Fruit fly (Drosophila melanogaster) whole organism, embryonic: ENCODE data around the gene not.

Experiments used
- Atf6 ChIP-seq: fragments of 200-800 bp; sonication (Bioruptor generic); IDR thresholded peaks from 2 replicates; pipeline ENCODE4 v1.3.6; 2022; ENCODE audit warnings: missing biosample characterization, missing genetic modification characterization
- Awh ChIP-seq: fragments of 200-800 bp; sonication (Bioruptor generic); IDR thresholded peaks from 2 replicates; pipeline ENCODE4, ENCODE4 v1.3.6; 2022; ENCODE audit warnings: missing biosample characterization, missing genetic modification characterization
- B-H1 ChIP-seq: fragments of 200-800 bp; sonication (Bioruptor generic); IDR thresholded peaks from 3 replicates; pipeline ENCODE4 v1.3.6; 2022; ENCODE audit warnings: missing biosample characterization, missing genetic modification characterization
- CG10366 ChIP-seq: fragments of 200-800 bp; sonication (Bioruptor generic); IDR thresholded peaks from 2 replicates; pipeline ENCODE4 v1.3.6; 2022; ENCODE audit warnings: missing biosample characterization, missing genetic modification characterization
- CG10654 ChIP-seq: fragments of 200-800 bp; sonication (Bioruptor generic); optimal IDR thresholded peaks from 2 replicates; lab custom pipeline; 2016; ENCODE audit warnings: missing biosample characterization, missing genetic modification characterization
- CG12391 ChIP-seq: fragments of 200-800 bp; sonication (Bioruptor generic); optimal IDR thresholded peaks from 3 replicates; lab custom pipeline; 2018; ENCODE audit warnings: missing biosample characterization, mild to moderate bottlenecking, missing genetic modification characterization, moderate library complexity
- CG13287 ChIP-seq: fragments of 200-800 bp; sonication (Bioruptor generic); IDR thresholded peaks from 2 replicates; pipeline ENCODE4 v1.3.6; 2022; ENCODE audit warnings: missing biosample characterization, missing genetic modification characterization; ENCODE audit not compliant: partially characterized antibody
- CG13894 ChIP-seq: fragments of 200-800 bp; sonication (Bioruptor generic); optimal IDR thresholded peaks from 3 replicates; lab custom pipeline; 2018; ENCODE audit warnings: missing biosample characterization, mild to moderate bottlenecking, missing genetic modification characterization, moderate library complexity
- CG18619 ChIP-seq: fragments of 200-800 bp; sonication (Bioruptor generic); optimal IDR thresholded peaks from 3 replicates; lab custom pipeline; 2017; ENCODE audit warnings: missing biosample characterization, mild to moderate bottlenecking, missing genetic modification characterization
- CG2129 ChIP-seq: fragments of 200-800 bp; sonication (Bioruptor generic); IDR thresholded peaks from 2 replicates; pipeline ENCODE4 v1.3.6; 2022; ENCODE audit warnings: missing biosample characterization, missing genetic modification characterization; ENCODE audit not compliant: partially characterized antibody
- CG2889 ChIP-seq: fragments of 200-800 bp; sonication (Bioruptor generic); IDR thresholded peaks from 3 replicates; pipeline ENCODE4 v1.3.6; 2022; ENCODE audit warnings: missing biosample characterization, missing genetic modification characterization
- CG32532 ChIP-seq: fragments of 200-800 bp; sonication (Bioruptor generic); IDR thresholded peaks from 2 replicates; pipeline ENCODE4 v1.3.6; 2022; ENCODE audit warnings: missing biosample characterization, missing genetic modification characterization
- CG33213 ChIP-seq: fragments of 200-800 bp; sonication (Bioruptor generic); optimal IDR thresholded peaks from 3 replicates; lab custom pipeline; 2016; ENCODE audit warnings: missing biosample characterization, missing genetic modification characterization
- CG4360 ChIP-seq: fragments of 200-800 bp; sonication (Bioruptor generic); IDR thresholded peaks from 2 replicates; pipeline ENCODE4 v1.3.6; 2022; ENCODE audit warnings: missing biosample characterization, missing genetic modification characterization
- CG6272 ChIP-seq: fragments of 200-800 bp; sonication (Bioruptor generic); IDR thresholded peaks from 2 replicates; pipeline ENCODE4 v1.3.6; 2022; ENCODE audit warnings: missing biosample characterization, missing genetic modification characterization
- CG6813 ChIP-seq: fragments of 200-800 bp; sonication (Bioruptor generic); optimal IDR thresholded peaks from 2 replicates; lab custom pipeline; 2017; ENCODE audit warnings: missing biosample characterization, missing genetic modification characterization, mild to moderate bottlenecking, moderate library complexity, missing genetic modification reagents
- CG8388 ChIP-seq: fragments of 200-800 bp; sonication (Bioruptor generic); optimal IDR thresholded peaks from 2 replicates; lab custom pipeline; 2019; ENCODE audit warnings: missing biosample characterization, mild to moderate bottlenecking, missing genetic modification characterization, moderate library complexity
- CG9817 ChIP-seq: fragments of 200-800 bp; sonication (Bioruptor generic); optimal IDR thresholded peaks from 2 replicates; lab custom pipeline; 2018; ENCODE audit warnings: missing biosample characterization, mild to moderate bottlenecking, missing genetic modification characterization, moderate library complexity
- CoRest ChIP-seq: fragments of 200-800 bp; sonication (Bioruptor generic); optimal IDR thresholded peaks from 3 replicates; lab custom pipeline; 2018; ENCODE audit warnings: missing biosample characterization, mild to moderate bottlenecking, missing genetic modification characterization, moderate library complexity
- D ChIP-seq, 2 experiments: fragments of 200-800 bp in 1 of 2; fragments of >200 bp in 1 of 2; sonication (Bioruptor generic) in 1 of 2; optimal IDR thresholded peaks; 2 replicates in 1 of 2; 3 replicates in 1 of 2; lab custom pipeline; 2017; ENCODE audit warnings: mild to moderate bottlenecking in 1 of 2, missing biosample characterization in 1 of 2, missing genetic modification characterization in 1 of 2, missing genetic modification reagents in 1 of 2
- Dip2 ChIP-seq: fragments of 200-800 bp; sonication (Bioruptor generic); IDR thresholded peaks from 2 replicates; pipeline ENCODE4 v1.3.6; 2022; ENCODE audit warnings: missing biosample characterization, missing genetic modification characterization
- Dip3 ChIP-seq: fragments of 200-800 bp; sonication (Bioruptor generic); optimal IDR thresholded peaks from 3 replicates; lab custom pipeline; 2016; ENCODE audit warnings: missing biosample characterization, missing genetic modification characterization
- Dll ChIP-seq: fragments of 200-800 bp; sonication (Bioruptor generic); IDR thresholded peaks from 4 replicates; pipeline ENCODE4 v1.3.6; 2022; ENCODE audit warnings: missing biosample characterization, missing genetic modification characterization; ENCODE audit not compliant: partially characterized antibody
- E2f2 ChIP-seq: fragments of 200-800 bp; sonication (Bioruptor generic); IDR thresholded peaks from 2 replicates; pipeline ENCODE4 v1.3.6; 2022; ENCODE audit warnings: missing biosample characterization, missing genetic modification characterization
- Eip74EF ChIP-seq, 2 experiments: fragments of 200-800 bp in 1 of 2; fragments of >200 bp in 1 of 2; sonication (Bioruptor generic) in 1 of 2; optimal IDR thresholded peaks; 2 replicates each; lab custom pipeline; 2017 to 2019; ENCODE audit warnings: missing biosample characterization in 2 of 2, missing genetic modification characterization in 2 of 2, mild to moderate bottlenecking in 1 of 2, moderate library complexity in 1 of 2
- HLH4C ChIP-seq: fragments of 200-800 bp; sonication (Bioruptor generic); IDR thresholded peaks from 3 replicates; pipeline ENCODE4 v1.3.6; 2022; ENCODE audit warnings: missing biosample characterization, missing genetic modification characterization; ENCODE audit not compliant: partially characterized antibody
- HmgD ChIP-seq: fragments of 200-800 bp; sonication (Bioruptor generic); optimal IDR thresholded peaks from 3 replicates; lab custom pipeline; 2016; ENCODE audit warnings: missing biosample characterization, missing genetic modification characterization
- Meics ChIP-seq: fragments of 200-800 bp; sonication (Bioruptor generic); optimal IDR thresholded peaks from 2 replicates; lab custom pipeline; 2017; ENCODE audit warnings: missing biosample characterization, mild to moderate bottlenecking, missing genetic modification characterization
- Nf-YB ChIP-seq: fragments of 200-800 bp; sonication (Bioruptor generic); optimal IDR thresholded peaks from 3 replicates; lab custom pipeline; 2019; ENCODE audit warnings: missing biosample characterization, mild to moderate bottlenecking, missing genetic modification characterization, moderate library complexity
- Opbp ChIP-seq: fragments of 200-800 bp; sonication (Bioruptor generic); IDR thresholded peaks from 3 replicates; pipeline ENCODE4 v1.3.6; 2022; ENCODE audit warnings: missing biosample characterization, missing genetic modification characterization; ENCODE audit not compliant: partially characterized antibody
- PHDP ChIP-seq: fragments of 200-800 bp; sonication (Bioruptor generic); optimal IDR thresholded peaks from 3 replicates; lab custom pipeline; 2018; ENCODE audit warnings: missing biosample characterization, mild to moderate bottlenecking, missing genetic modification characterization, moderate library complexity
- Scr ChIP-seq: fragments of 200-800 bp; sonication (Bioruptor generic); IDR thresholded peaks from 2 replicates; pipeline ENCODE4 v1.3.6; 2022; ENCODE audit warnings: missing biosample characterization, missing genetic modification characterization; ENCODE audit not compliant: partially characterized antibody
- Side ChIP-seq: fragments of 200-800 bp; sonication (Bioruptor generic); optimal IDR thresholded peaks from 2 replicates; lab custom pipeline; 2016; ENCODE audit warnings: missing biosample characterization, missing genetic modification characterization
- Taf1 ChIP-seq: fragments of 200-800 bp; sonication (Bioruptor generic); IDR thresholded peaks from 2 replicates; pipeline ENCODE4 v1.3.6; 2022; ENCODE audit warnings: missing biosample characterization, missing genetic modification characterization
- Xrp1 ChIP-seq: fragments of 200-800 bp; sonication (Bioruptor generic); IDR thresholded peaks from 2 replicates; pipeline ENCODE4 v1.3.6; 2022; ENCODE audit warnings: missing biosample characterization, missing genetic modification characterization
- ash1 ChIP-seq: fragments of 200-800 bp; sonication (Bioruptor generic); optimal IDR thresholded peaks from 2 replicates; lab custom pipeline; 2018; ENCODE audit warnings: missing biosample characterization, mild to moderate bottlenecking, missing genetic modification characterization
- cad ChIP-seq: fragments of >200 bp; optimal IDR thresholded peaks from 2 replicates; lab custom pipeline; 2017; ENCODE audit warnings: missing biosample characterization, missing genetic modification characterization
- inv ChIP-seq: fragments of 200-800 bp; sonication (Bioruptor generic); IDR thresholded peaks from 2 replicates; pipeline ENCODE4 v1.3.6; 2022; ENCODE audit warnings: missing biosample characterization, missing genetic modification characterization; ENCODE audit not compliant: partially characterized antibody
- lab ChIP-seq: fragments of 200-800 bp; sonication (Bioruptor generic); optimal IDR thresholded peaks from 3 replicates; lab custom pipeline; 2017; ENCODE audit warnings: missing biosample characterization, missing genetic modification characterization, mild to moderate bottlenecking, moderate library complexity, missing genetic modification reagents
- luna ChIP-seq: fragments of 200-800 bp; sonication (Bioruptor generic); optimal IDR thresholded peaks from 2 replicates; lab custom pipeline; 2016; ENCODE audit warnings: missing biosample characterization, missing genetic modification characterization
- mld ChIP-seq: fragments of 200-800 bp; sonication (Bioruptor generic); IDR thresholded peaks from 3 replicates; pipeline ENCODE4 v1.3.6; 2022; ENCODE audit warnings: missing biosample characterization, missing genetic modification characterization; ENCODE audit not compliant: partially characterized antibody
- nau ChIP-seq: fragments of 200-800 bp; sonication (Bioruptor generic); optimal IDR thresholded peaks from 3 replicates; lab custom pipeline; 2017; ENCODE audit warnings: missing biosample characterization, mild to moderate bottlenecking, missing genetic modification characterization, missing genetic modification reagents
- nerfin-1 ChIP-seq: fragments of 200-800 bp; sonication (Bioruptor generic); optimal IDR thresholded peaks from 3 replicates; lab custom pipeline; 2019; ENCODE audit warnings: missing biosample characterization, mild to moderate bottlenecking, missing genetic modification characterization, moderate library complexity
- onecut ChIP-seq: fragments of 200-800 bp; sonication (Bioruptor generic); IDR thresholded peaks from 2 replicates; pipeline ENCODE4 v1.3.6; 2022; ENCODE audit warnings: missing biosample characterization, missing genetic modification characterization
- sisA ChIP-seq: fragments of 200-800 bp; sonication (Bioruptor generic); IDR thresholded peaks from 2 replicates; pipeline ENCODE4 v1.3.6; 2022; ENCODE audit warnings: missing biosample characterization, missing genetic modification characterization
- ssp ChIP-seq: fragments of 200-800 bp; sonication (Bioruptor generic); IDR thresholded peaks from 2 replicates; pipeline ENCODE4 v1.3.6; 2022; ENCODE audit warnings: missing biosample characterization, missing genetic modification characterization
- vnd ChIP-seq: fragments of 200-800 bp; sonication (Bioruptor generic); IDR thresholded peaks from 3 replicates; pipeline ENCODE4 v1.3.6; 2022; ENCODE audit warnings: missing biosample characterization, missing genetic modification characterization; ENCODE audit not compliant: partially characterized antibody
- zen ChIP-seq: fragments of 200-800 bp; sonication (Bioruptor generic); optimal IDR thresholded peaks from 3 replicates; lab custom pipeline; 2018; ENCODE audit warnings: missing biosample characterization, mild to moderate bottlenecking, missing genetic modification characterization, moderate library complexity

The not gene

DNA sequence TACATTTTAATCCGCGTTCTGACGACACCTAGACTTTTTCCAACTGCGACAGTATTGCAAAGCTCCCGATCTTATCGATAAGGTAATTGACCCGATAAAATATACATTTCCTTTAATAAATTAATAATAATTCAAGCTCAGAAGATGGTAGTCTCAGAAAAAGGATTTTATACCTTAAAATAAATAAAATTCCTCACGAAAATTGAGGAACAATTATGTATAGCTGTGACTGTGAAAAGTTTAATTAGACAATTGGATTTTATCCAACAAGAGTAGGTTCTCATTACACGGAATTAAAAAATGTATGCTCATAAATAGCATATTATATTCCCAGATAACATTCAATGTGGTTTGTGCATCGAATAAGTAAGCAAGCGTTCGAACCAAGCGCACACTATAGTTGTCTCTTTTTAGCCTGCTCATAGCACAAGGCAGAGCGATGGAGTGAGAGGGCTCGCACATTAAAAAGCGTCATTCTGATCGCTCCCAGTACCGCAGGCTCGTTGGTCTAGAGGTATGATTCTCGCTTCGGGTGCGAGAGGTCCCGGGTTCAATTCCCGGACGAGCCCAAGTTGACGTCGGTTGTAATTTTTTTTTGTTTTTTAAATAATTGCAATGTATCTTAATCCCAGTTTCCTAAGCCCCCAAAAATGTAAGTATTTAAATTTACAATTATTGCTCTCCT is 3.9 kb downstream of the not start, which contains the start of the genes CG13380 and CG4174 (continued):
- no peak for TF ChIP-seq nerfin-1 (tag; lab: Kevin White, UChicago)
- peak; percentile 72 for TF ChIP-seq HmgD (GFP tag; lab: Kevin White, UChicago)
- no peak for TF ChIP-seq CG6272 (GFP tag; lab: Robert Waterston, UW)
- TF ChIP-seq CG10366 (GFP tag; lab: Robert Waterston, UW) = 0 out of 2 replicates have a peak, but pooled peaks have one; percentile 7
- no peak for TF ChIP-seq Side (GFP tag; lab: Kevin White, UChicago)
- TF ChIP-seq Dip3 (GFP tag; lab: Kevin White, UChicago) = no peak
- no peak for TF ChIP-seq CG12391 (tag; lab: Kevin White, UChicago)
- TF ChIP-seq Dll = peak; percentile 51; the same call in 1 of the 4 replicates
- no peak for TF ChIP-seq sisA
- no peak for TF ChIP-seq CG2889 (GFP tag; lab: Robert Waterston, UW)
- TF ChIP-seq luna = no peak
- peak; percentile 48 for TF ChIP-seq cad
- TF ChIP-seq lab (GFP tag; lab: Kevin White, UChicago) = no peak
- no peak for TF ChIP-seq PHDP (tag; lab: Kevin White, UChicago)
- TF ChIP-seq Atf6 = no peak
- no peak for TF ChIP-seq onecut (GFP tag; lab: Robert Waterston, UW)
- no peak for TF ChIP-seq Taf1 (GFP tag; lab: Robert Waterston, UW)
- no peak for TF ChIP-seq D (optimal IDR thresholded peaks at IDR 0.05; lab: Kevin White, UChicago)
- TF ChIP-seq D (GFP tag; optimal IDR thresholded peaks at IDR 0.05; lab: Kevin White, UChicago) = no peak
- TF ChIP-seq CG13287 (GFP tag; lab: Robert Waterston, UW) = peak; percentile 69
- no peak for TF ChIP-seq CG2129 (GFP tag; lab: Robert Waterston, UW)
- peak; percentile 16; the same call in 1 of the 2 replicates for TF ChIP-seq Xrp1 (GFP tag; lab: Robert Waterston, UW)
- peak; percentile 90 for TF ChIP-seq zen (tag; lab: Kevin White, UChicago)
- peak; percentile 44 for TF ChIP-seq CG33213 (GFP tag; lab: Kevin White, UChicago)
- 0 out of 2 replicates have a peak, but pooled peaks have one; percentile 15 for TF ChIP-seq Awh (GFP tag; lab: Robert Waterston, UW)
- no peak for TF ChIP-seq CG13894 (tag; lab: Kevin White, UChicago)
- TF ChIP-seq E2f2 (GFP tag; lab: Robert Waterston, UW) = no peak
- TF ChIP-seq Dip2 (GFP tag; lab: Robert Waterston, UW) = no peak
- peak; percentile 79 for TF ChIP-seq vnd (GFP tag; lab: Robert Waterston, UW)
- TF ChIP-seq CG18619 = no peak
- no peak for TF ChIP-seq ash1
- TF ChIP-seq Eip74EF (GFP tag; optimal IDR thresholded peaks at IDR 0.05; lab: Kevin White, UChicago) = no peak
- no peak for TF ChIP-seq CoRest (tag; lab: Kevin White, UChicago)
- TF ChIP-seq HLH4C (GFP tag; lab: Robert Waterston, UW) = peak; percentile 85
- TF ChIP-seq mld (GFP tag; lab: Robert Waterston, UW) = peak; percentile 94
- TF ChIP-seq CG9817 (tag; lab: Kevin White, UChicago) = no peak
- TF ChIP-seq Nf-YB (GFP tag; lab: Kevin White, UChicago) = no peak
- no peak for TF ChIP-seq CG8388 (GFP tag; lab: Kevin White, UChicago)
- no peak for TF ChIP-seq CG10654 (GFP tag; lab: Kevin White, UChicago)
- TF ChIP-seq CG4360 (GFP tag; lab: Robert Waterston, UW) = peak; percentile 27; the same call in 1 of the 2 replicates
- TF ChIP-seq inv (GFP tag; lab: Robert Waterston, UW) = peak; percentile 55; the same call in 1 of the 2 replicates
- TF ChIP-seq nau (GFP tag; lab: Kevin White, UChicago) = no peak
- no peak for TF ChIP-seq CG6813 (GFP tag; lab: Kevin White, UChicago)
- TF ChIP-seq ssp = no peak
- no peak for TF ChIP-seq B-H1 (GFP tag; lab: Robert Waterston, UW)
- peak; percentile 93 for TF ChIP-seq Opbp (GFP tag; lab: Robert Waterston, UW)
- no peak for TF ChIP-seq CG32532 (GFP tag; lab: Robert Waterston, UW)
- no peak for TF ChIP-seq Meics (GFP tag; lab: Kevin White, UChicago)
- peak; percentile 73 for TF ChIP-seq Scr (GFP tag; lab: Robert Waterston, UW)
